Worm (Caenorhabditis elegans) whole organism, L3 larva: ENCODE measurements around the gene B0250.7.
A peak's percentile ranks its signal among the peaks of the same experiment; 100 is the strongest.

Source experiments
- R02D3.7 ChIP-seq: fragments of 150-350 bp; optimal IDR thresholded peaks from 2 replicates; lab custom pipeline; 2014; ENCODE audit warnings: missing biosample characterization, missing genetic modification characterization
- ZK546.5 ChIP-seq: sonication (generic microtip); optimal IDR thresholded peaks from 2 replicates; lab custom pipeline; 2017; ENCODE audit warnings: missing biosample characterization, missing genetic modification characterization
- ceh-16 ChIP-seq: sonication (generic microtip); optimal IDR thresholded peaks from 2 replicates; lab custom pipeline; 2017; ENCODE audit warnings: missing biosample characterization, missing genetic modification characterization
- ceh-28 ChIP-seq: fragments of 150-350 bp; optimal IDR thresholded peaks from 2 replicates; lab custom pipeline; 2014; ENCODE audit warnings: missing biosample characterization, missing genetic modification reagents, missing genetic modification characterization
- ceh-9 ChIP-seq: sonication (generic microtip); optimal IDR thresholded peaks from 2 replicates; lab custom pipeline; 2018; ENCODE audit warnings: missing biosample characterization, missing genetic modification characterization
- egl-27 ChIP-seq: sonication (generic microtip); optimal IDR thresholded peaks from 4 replicates; lab custom pipeline; 2017; ENCODE audit warnings: missing biosample characterization, missing genetic modification reagents, missing genetic modification characterization
- elt-2 ChIP-seq: sonication (generic microtip); optimal IDR thresholded peaks from 2 replicates; lab custom pipeline; 2016; ENCODE audit warnings: missing genetic modification reagents, mild to moderate bottlenecking, missing genetic modification characterization, missing compliant biosample characterization
- elt-3 ChIP-seq, 3 experiments: fragments of 150-350 bp in 1 of 3; sonication (generic microtip) in 2 of 3; optimal IDR thresholded peaks; 2 replicates in 2 of 3; 4 replicates in 1 of 3; lab custom pipeline; 2014 to 2017; ENCODE audit warnings: missing biosample characterization in 3 of 3, missing genetic modification characterization in 3 of 3
- fkh-2 ChIP-seq: fragments of 150-350 bp; optimal IDR thresholded peaks from 2 replicates; lab custom pipeline; 2014; ENCODE audit warnings: missing biosample characterization, missing genetic modification reagents, missing genetic modification characterization
- hmg-11 ChIP-seq: sonication (generic microtip); optimal IDR thresholded peaks from 2 replicates; lab custom pipeline; 2016; ENCODE audit warnings: missing genetic modification characterization, missing compliant biosample characterization
- jun-1 ChIP-seq: fragments of 150-350 bp; optimal IDR thresholded peaks from 2 replicates; lab custom pipeline; 2014; ENCODE audit warnings: missing biosample characterization, missing genetic modification reagents, missing genetic modification characterization
- lsy-12 ChIP-seq: sonication (generic microtip); optimal IDR thresholded peaks from 2 replicates; lab custom pipeline; 2016; ENCODE audit warnings: mild to moderate bottlenecking, missing genetic modification characterization, missing compliant biosample characterization
- mml-1 ChIP-seq: fragments of 150-350 bp; sonication (generic microtip); optimal IDR thresholded peaks from 3 replicates; lab custom pipeline; 2014; ENCODE audit warnings: missing biosample characterization, missing genetic modification characterization
- nfya-1 ChIP-seq: sonication (generic microtip); optimal IDR thresholded peaks from 2 replicates; lab custom pipeline; 2017; ENCODE audit warnings: missing genetic modification characterization, mild to moderate bottlenecking, missing compliant biosample characterization, antibody characterized with exemption, moderate library complexity; ENCODE audit not compliant: insufficient read depth
- nhr-28 ChIP-seq: fragments of 150-350 bp; optimal IDR thresholded peaks from 2 replicates; lab custom pipeline; 2014; ENCODE audit warnings: missing biosample characterization, missing genetic modification characterization
- nhr-67 ChIP-seq: fragments of 150-350 bp; optimal IDR thresholded peaks from 2 replicates; lab custom pipeline; 2014; ENCODE audit warnings: missing biosample characterization, missing genetic modification characterization
- nhr-76 ChIP-seq: fragments of 150-350 bp; sonication (generic microtip); optimal IDR thresholded peaks from 5 replicates; lab custom pipeline; 2014; ENCODE audit warnings: missing biosample characterization, missing genetic modification characterization
- pha-4 ChIP-seq: fragments of 150-350 bp; optimal IDR thresholded peaks from 2 replicates; lab custom pipeline; 2014; ENCODE audit warnings: missing biosample characterization, missing genetic modification reagents, missing genetic modification characterization
- pqm-1 ChIP-seq: fragments of 150-350 bp; optimal IDR thresholded peaks from 2 replicates; lab custom pipeline; 2017; ENCODE audit warnings: missing biosample characterization, missing genetic modification characterization, inconsistent platforms
- skn-1 ChIP-seq: fragments of 150-350 bp; optimal IDR thresholded peaks from 2 replicates; lab custom pipeline; 2014; ENCODE audit warnings: missing biosample characterization, missing genetic modification characterization
- snpc-4 ChIP-seq: fragments of 150-350 bp; optimal IDR thresholded peaks from 2 replicates; lab custom pipeline; 2014; ENCODE audit warnings: missing biosample characterization, missing genetic modification characterization
- ztf-4 ChIP-seq: fragments of 150-350 bp; optimal IDR thresholded peaks from 2 replicates; lab custom pipeline; 2014; ENCODE audit warnings: missing biosample characterization, missing genetic modification characterization

B0250.7 gene

DNA sequence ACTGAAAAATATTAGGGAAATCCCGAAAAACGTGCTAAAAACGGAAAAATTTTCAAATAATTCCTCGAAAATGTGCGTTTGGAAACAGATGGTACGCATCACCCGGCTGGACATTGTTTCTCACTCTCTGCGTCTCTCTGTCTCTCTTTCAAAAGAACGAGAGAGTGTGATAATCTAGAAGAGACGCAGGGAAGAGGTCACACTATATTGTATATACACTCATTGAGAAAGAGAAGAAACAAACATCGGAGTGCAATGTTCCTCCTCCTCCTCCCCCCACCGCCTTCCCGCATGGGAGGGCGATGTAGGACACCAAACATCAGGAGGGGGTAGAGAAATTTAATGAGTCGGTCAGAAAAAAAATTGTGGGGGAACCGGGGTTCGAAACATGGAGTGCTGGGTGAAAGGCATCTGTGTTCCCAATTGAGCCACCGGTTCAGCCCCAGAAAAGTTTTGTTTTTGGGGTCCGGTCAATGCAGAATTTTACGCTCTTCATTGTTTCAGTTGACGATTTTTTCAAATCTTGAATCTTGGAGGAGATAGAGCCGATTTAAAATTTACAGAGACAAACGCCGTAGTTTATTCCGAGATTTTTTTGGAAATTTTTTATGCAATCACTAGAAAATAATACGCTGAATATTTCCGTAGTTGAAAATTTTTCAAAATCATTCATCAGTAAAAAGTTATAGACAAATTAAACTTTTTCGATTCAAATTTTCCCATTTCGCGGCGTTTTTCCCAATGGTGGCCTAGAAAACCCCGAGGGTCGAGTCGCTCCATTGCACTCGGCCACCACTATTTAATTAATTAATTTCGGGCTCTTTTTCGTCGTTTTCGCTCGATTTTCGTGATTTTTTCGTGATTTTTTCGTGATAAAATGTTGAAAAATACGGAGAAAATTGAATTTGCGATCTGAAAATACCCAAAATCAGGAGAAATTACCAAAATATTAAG, 51.4 kb downstream of the B0250.7 start (continued):
- TF ChIP-seq elt-3 (tag; optimal IDR thresholded peaks at IDR 0.05; lab: Kevin White, UChicago) (no peak), lsy-12 (no peak), jun-1 (peak; percentile 67), ceh-9 (no peak), hmg-11 (tag; lab: Kevin White, UChicago) (peak; percentile 20), skn-1 (tag; lab: Kevin White, UChicago) (no peak), nhr-28 (no peak), nhr-67 (no peak), egl-27 (tag; lab: Kevin White, UChicago) (peak; percentile 46), fkh-2 (tag; lab: Kevin White, UChicago) (no peak), mml-1 (no peak), nfya-1 (tag; lab: Kevin White, UChicago) (peak; percentile 56), snpc-4 (tag; lab: Kevin White, UChicago) (no peak), R02D3.7 (tag; lab: Kevin White, UChicago) (no peak), ceh-28 (tag; lab: Kevin White, UChicago) (peak; percentile 37), ztf-4 (tag; lab: Kevin White, UChicago) (no peak), ceh-16 (no peak), ZK546.5 (no peak)

DNA sequence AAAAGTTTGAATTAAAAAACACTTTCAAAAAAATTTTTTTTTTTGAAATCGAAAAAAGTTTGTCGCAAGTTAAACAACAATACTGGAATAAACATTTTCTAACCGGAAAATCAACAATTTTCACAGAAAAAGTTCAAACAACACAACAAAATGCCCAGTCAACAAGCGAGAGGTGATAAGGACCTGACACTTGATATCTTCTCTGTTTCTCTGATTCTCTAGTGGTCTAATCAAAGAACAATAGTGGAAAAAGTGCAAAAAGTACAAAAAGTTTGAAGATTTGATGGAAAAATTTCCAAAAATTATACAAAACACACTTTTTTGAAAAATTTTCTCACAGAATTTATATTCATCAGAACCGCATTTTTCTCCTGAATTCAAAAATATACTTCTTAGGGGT, 52.4 kb downstream of the B0250.7 start:
- TF ChIP-seq pha-4 (tag; lab: Kevin White, UChicago), result peak; percentile 40
- peak; percentile 24 for TF ChIP-seq nhr-76 (tag; lab: Kevin White, UChicago)
- peak; percentile 38 for TF ChIP-seq pqm-1 (tag; lab: Kevin White, UChicago)
- no peak for TF ChIP-seq R02D3.7 (tag; lab: Kevin White, UChicago)
- peak; percentile 51 for TF ChIP-seq elt-2 (tag; lab: Kevin White, UChicago)
